Fruit fly (Drosophila melanogaster) Kc167 (cell line): ENCODE measurements around the gene PIG-Wb.

Source experiments
- Myc ChIP-seq: fragments of >200 bp; optimal IDR thresholded peaks from 2 replicates; lab custom pipeline; 2017; ENCODE audit warnings: missing external identifiers
- Sin3A ChIP-seq: fragments of >200 bp; optimal IDR thresholded peaks from 2 replicates; lab custom pipeline; 2018; ENCODE audit warnings: missing external identifiers
- insv ChIP-seq: fragments of >200 bp; optimal IDR thresholded peaks from 3 replicates; lab custom pipeline; 2018; ENCODE audit warnings: missing external identifiers
- psq ChIP-seq: fragments of >200 bp; optimal IDR thresholded peaks from 2 replicates; lab custom pipeline; 2017; ENCODE audit warnings: missing external identifiers
- ttk ChIP-seq: sonication (Bioruptor generic); optimal IDR thresholded peaks from 2 replicates; lab custom pipeline; 2017; ENCODE audit warnings: missing external identifiers

dm6 chr3L:1709161-1709560 lies 28.7 kb downstream of the PIG-Wb start:
- TF ChIP-seq insv (lab: Kevin White, UChicago) (no peak), Sin3A (no peak), ttk (lab: Kevin White, UChicago) (no peak), psq (no peak), Myc (lab: Kevin White, UChicago) (no peak)
